Fruit fly (Drosophila melanogaster) Kc167 (cell line): ENCODE results near the gene IntS11.

Experiments used
- Myc ChIP-seq: fragments of >200 bp; optimal IDR thresholded peaks from 2 replicates; lab custom pipeline; 2017; ENCODE audit warnings: missing external identifiers
- Sin3A ChIP-seq: fragments of >200 bp; optimal IDR thresholded peaks from 2 replicates; lab custom pipeline; 2018; ENCODE audit warnings: missing external identifiers
- h ChIP-seq: fragments of >200 bp; optimal IDR thresholded peaks from 3 replicates; lab custom pipeline; 2018; ENCODE audit warnings: missing external identifiers
- insv ChIP-seq: fragments of >200 bp; optimal IDR thresholded peaks from 3 replicates; lab custom pipeline; 2018; ENCODE audit warnings: missing external identifiers
- psq ChIP-seq: fragments of >200 bp; optimal IDR thresholded peaks from 2 replicates; lab custom pipeline; 2017; ENCODE audit warnings: missing external identifiers
- ttk ChIP-seq: sonication (Bioruptor generic); optimal IDR thresholded peaks from 2 replicates; lab custom pipeline; 2017; ENCODE audit warnings: missing external identifiers

dm6 chr3R:29737891-29738290, 7.2 kb upstream of the IntS11 start, which contains the start of gene Gnpnat:
- TF ChIP-seq psq, result peak; percentile 14
- no peak for TF ChIP-seq h (lab: Kevin White, UChicago)
- no peak for TF ChIP-seq Myc (lab: Kevin White, UChicago)
- no peak for TF ChIP-seq Sin3A
- TF ChIP-seq insv (lab: Kevin White, UChicago), result no peak
- TF ChIP-seq ttk (lab: Kevin White, UChicago), result no peak
